Worm (Caenorhabditis elegans): Measurements from ENCODE around the gene dhhc-5.

Gene dhhc-5

DNA sequence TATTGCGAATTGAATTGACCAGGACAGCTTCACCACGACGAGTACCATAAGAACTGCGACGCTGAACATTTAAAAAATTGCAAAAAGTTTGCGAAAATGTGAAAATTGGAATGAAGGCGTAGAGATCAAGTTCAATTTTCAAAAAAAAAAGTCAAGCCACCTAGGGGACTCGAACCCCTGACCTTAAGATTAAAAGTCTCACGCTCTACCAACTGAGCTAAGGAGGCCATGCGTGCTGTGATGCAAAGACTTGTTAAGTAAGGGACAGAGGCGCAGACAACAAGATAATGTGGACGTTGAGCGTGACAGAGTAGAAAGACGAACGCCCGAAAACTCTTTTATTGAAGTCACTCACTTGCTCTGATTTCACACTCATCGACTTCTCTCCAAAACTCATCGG, 38.7 kb upstream of the dhhc-5 start (continued):
- TF ChIP-seq T26A8.4 (GFP tag; IDR thresholded peaks at IDR 0.05) (peak; percentile 82), ceh-28 (tag; optimal IDR thresholded peaks at IDR 0.05) (no peak), lin-13 (GFP tag; optimal IDR thresholded peaks at IDR 0.05) (peak; percentile 73), D1046.2 (GFP tag; IDR thresholded peaks at IDR 0.05) (0 out of 2 replicates have a peak, but pooled peaks have one; percentile 69), R02D3.7 (tag; optimal IDR thresholded peaks at IDR 0.05) (peak; percentile 8), ztf-11 (tag; optimal IDR thresholded peaks at IDR 0.05) (no peak), rbr-2 (tag; optimal IDR thresholded peaks at IDR 0.05) (peak; percentile 67), fkh-10 (GFP tag; optimal IDR thresholded peaks at IDR 0.05) (no peak), zfp-2 (tag; optimal IDR thresholded peaks at IDR 0.05) (peak; percentile 1), unc-39 (tag; optimal IDR thresholded peaks at IDR 0.05) (no peak), pqm-1 (tag; optimal IDR thresholded peaks at IDR 0.05) (no peak), madf-9 (GFP tag; conservative IDR thresholded peaks at IDR 0.05) (peak; percentile 87), nhr-48 (tag; optimal IDR thresholded peaks at IDR 0.05) (peak; percentile 5), ztf-7 (tag; optimal IDR thresholded peaks at IDR 0.05) (peak; percentile 51), egl-27 (tag; optimal IDR thresholded peaks at IDR 0.05) (no peak), sdz-12 (GFP tag; optimal IDR thresholded peaks at IDR 0.05) (no peak), skn-1 (tag; optimal IDR thresholded peaks at IDR 0.05) (no peak), aha-1 (tag) (peak; percentile 85), F37D6.2 (tag; optimal IDR thresholded peaks at IDR 0.05) (no peak), ctbp-1 (GFP tag; IDR thresholded peaks at IDR 0.05) (peak; percentile 85), dmd-9 (GFP tag; IDR thresholded peaks at IDR 0.05) (peak; percentile 63; the same call in 1 of the 2 replicates), lin-29 (GFP tag; IDR thresholded peaks at IDR 0.05) (0 out of 2 replicates have a peak, but pooled peaks have one; percentile 24), fos-1 (tag; optimal IDR thresholded peaks at IDR 0.05) (no peak), ama-1 (optimal IDR thresholded peaks at IDR 0.05) (peak; percentile 14), ceh-32 (tag; optimal IDR thresholded peaks at IDR 0.05; ENCODE audit: poor library complexity) (no peak), nhr-25 (tag; optimal IDR thresholded peaks at IDR 0.05; ENCODE audit: borderline replicate concordance, insufficient read depth) (no peak), nhr-76 (tag; optimal IDR thresholded peaks at IDR 0.05) (no peak), nhr-111 (GFP tag; optimal IDR thresholded peaks at IDR 0.05) (peak; percentile 80), lsy-2 (tag; optimal IDR thresholded peaks at IDR 0.05) (peak in 1 of 2 experiments; percentile 75), madf-5 (GFP tag; IDR thresholded peaks at IDR 0.05) (0 out of 4 replicates have a peak, but pooled peaks have one; percentile 43 to 69), nhr-77 (tag; optimal IDR thresholded peaks at IDR 0.05) (no peak), unc-62 (GFP tag; optimal IDR thresholded peaks at IDR 0.05 in 1 of 2) (peak in 1 of 2 experiments; percentile 83), unc-62 (tag; optimal IDR thresholded peaks at IDR 0.05) (no peak), ceh-62 (tag; optimal IDR thresholded peaks at IDR 0.05) (no peak), nhr-10 (tag; optimal IDR thresholded peaks at IDR 0.05) (no peak), ceh-82 (tag; optimal IDR thresholded peaks at IDR 0.05) (no peak), unc-130 (GFP tag; optimal IDR thresholded peaks at IDR 0.05) (peak; percentile 51), mdl-1 (tag; optimal IDR thresholded peaks at IDR 0.05) (peak; percentile 19 to 36), spr-1 (tag; optimal IDR thresholded peaks at IDR 0.05) (peak; percentile 33), mes-2 (tag; optimal IDR thresholded peaks at IDR 0.05; ENCODE audit: poor library complexity, severe bottlenecking) (peak; percentile 84), daf-12 (tag; optimal IDR thresholded peaks at IDR 0.05) (no peak), egl-43 (GFP tag; IDR thresholded peaks at IDR 0.05) (no peak; the same call in 1 of the 2 replicates), mxl-2 (GFP tag; conservative IDR thresholded peaks at IDR 0.05) (peak; percentile 75; the same call in 1 of the 2 replicates), F26F4.8 (GFP tag; conservative IDR thresholded peaks at IDR 0.05) (peak; percentile 88), saeg-2 (GFP tag; IDR thresholded peaks at IDR 0.05) (0 out of 2 replicates have a peak, but pooled peaks have one; percentile 22), mdt-29 (GFP tag; IDR thresholded peaks at IDR 0.05) (peak; percentile 66; the same call in 1 of the 2 replicates), hlh-30 (tag; optimal IDR thresholded peaks at IDR 0.05; ENCODE audit: insufficient read depth) (peak; percentile 64), T20F7.1 (GFP tag; optimal IDR thresholded peaks at IDR 0.05) (peak; percentile 51), daf-16 (GFP tag; optimal IDR thresholded peaks at IDR 0.05) (peak in 1 of 2 experiments; percentile 72), daf-16 (tag; optimal IDR thresholded peaks at IDR 0.05) (peak; percentile 36), Y75B8A.6 (GFP tag; IDR thresholded peaks at IDR 0.05) (no peak), set-16 (GFP tag; IDR thresholded peaks at IDR 0.05) (no peak)
